Fruit fly (Drosophila melanogaster) S2 (cell line): ENCODE data around the gene CG31643.

Source experiments
- CG8478 ChIP-seq: fragments of >200 bp; optimal IDR thresholded peaks from 2 replicates; lab custom pipeline; 2018
- CTCF ChIP-seq, 2 experiments: fragments of >200 bp; optimal IDR thresholded peaks; 2 replicates each; lab custom pipeline; 2018

The CG31643 gene

dm6 chr2L:6082936-6083627 is 45.2 kb downstream of the CG31643 start:
- TF ChIP-seq CG8478 (no peak), CTCF (optimal IDR thresholded peaks at IDR 0.05; lab: Kevin White, UChicago) (no peak)

dm6 chr2L:6084694-6085093 is 46.8 kb downstream of the CG31643 start:
- TF ChIP-seq CTCF (optimal IDR thresholded peaks at IDR 0.05; lab: Kevin White, UChicago) (no peak), CG8478 (no peak)

- no peak for TF ChIP-seq CG8478
- no peak for TF ChIP-seq CTCF (optimal IDR thresholded peaks at IDR 0.05; lab: Kevin White, UChicago)
These were observed 47.9 kb downstream of the CG31643 start for dm6 chr2L:6085733-6086317.

- TF ChIP-seq CG8478 (no peak), CTCF (optimal IDR thresholded peaks at IDR 0.05; lab: Kevin White, UChicago) (no peak)
These were observed 48.9 kb downstream of the CG31643 start for dm6 chr2L:6086771-6087170.

dm6 chr2L:6087685-6088084 is 49.8 kb downstream of the CG31643 start:
- TF ChIP-seq CTCF (optimal IDR thresholded peaks at IDR 0.05; lab: Kevin White, UChicago) = no peak
- no peak for TF ChIP-seq CG8478

dm6 chr2L:6088371-6089365 is 50.8 kb downstream of the CG31643 start:
- TF ChIP-seq CTCF (optimal IDR thresholded peaks at IDR 0.05; lab: Kevin White, UChicago) = no peak
- no peak for TF ChIP-seq CG8478

dm6 chr2L:6089604-6090198 is 51.8 kb downstream of the CG31643 start:
- TF ChIP-seq CG8478 (no peak), CTCF (optimal IDR thresholded peaks at IDR 0.05; lab: Kevin White, UChicago) (no peak)

- TF ChIP-seq CG8478 = no peak
- TF ChIP-seq CTCF (optimal IDR thresholded peaks at IDR 0.05; lab: Kevin White, UChicago) = no peak
These were observed 52.4 kb downstream of the CG31643 start for dm6 chr2L:6090365-6090764.
